Fruit fly (Drosophila melanogaster) whole organism, embryonic: ENCODE data around the gene Evi5.

Source experiments
- Ada2b ChIP-seq: fragments of 200-800 bp; sonication (Bioruptor generic); IDR thresholded peaks from 2 replicates; pipeline ENCODE4 v1.3.6; 2022; ENCODE audit warnings: missing biosample characterization, missing genetic modification characterization
- Awh ChIP-seq: fragments of 200-800 bp; sonication (Bioruptor generic); IDR thresholded peaks from 2 replicates; pipeline ENCODE4, ENCODE4 v1.3.6; 2022; ENCODE audit warnings: missing biosample characterization, missing genetic modification characterization
- CG12219 ChIP-seq: fragments of 200-800 bp; sonication (Bioruptor generic); optimal IDR thresholded peaks from 3 replicates; lab custom pipeline; 2018; ENCODE audit warnings: missing biosample characterization, mild to moderate bottlenecking, missing genetic modification characterization
- CG1233 ChIP-seq: fragments of 200-800 bp; sonication (Bioruptor generic); optimal IDR thresholded peaks from 4 replicates; lab custom pipeline; 2018; ENCODE audit warnings: missing biosample characterization, mild to moderate bottlenecking, missing genetic modification characterization
- CG12391 ChIP-seq: fragments of 200-800 bp; sonication (Bioruptor generic); optimal IDR thresholded peaks from 3 replicates; lab custom pipeline; 2018; ENCODE audit warnings: missing biosample characterization, mild to moderate bottlenecking, missing genetic modification characterization, moderate library complexity
- CG13775 ChIP-seq: fragments of 200-800 bp; sonication (Bioruptor generic); optimal IDR thresholded peaks from 3 replicates; lab custom pipeline; 2017; ENCODE audit warnings: missing biosample characterization, mild to moderate bottlenecking, missing genetic modification characterization
- CG14965 ChIP-seq: fragments of 200-800 bp; sonication (Bioruptor generic); optimal IDR thresholded peaks from 2 replicates; lab custom pipeline; 2016; ENCODE audit warnings: missing biosample characterization, missing genetic modification characterization, borderline replicate concordance
- CG1792 ChIP-seq: fragments of 200-800 bp; sonication (Bioruptor generic); optimal IDR thresholded peaks from 2 replicates; lab custom pipeline; 2016; ENCODE audit warnings: missing biosample characterization, missing genetic modification characterization
- CG18476 ChIP-seq: fragments of 200-800 bp; sonication (Bioruptor generic); optimal IDR thresholded peaks from 2 replicates; lab custom pipeline; 2016; ENCODE audit warnings: missing biosample characterization, mild to moderate bottlenecking, missing genetic modification characterization
- CG2202 ChIP-seq: fragments of 200-800 bp; sonication (Bioruptor generic); optimal IDR thresholded peaks from 2 replicates; lab custom pipeline; 2018; ENCODE audit warnings: missing biosample characterization, mild to moderate bottlenecking, missing genetic modification characterization
- CG3163 ChIP-seq: fragments of 200-800 bp; sonication (Bioruptor generic); optimal IDR thresholded peaks from 3 replicates; lab custom pipeline; 2016; ENCODE audit warnings: missing biosample characterization, missing genetic modification characterization
- CG3281 ChIP-seq: fragments of 200-800 bp; sonication (Bioruptor generic); optimal IDR thresholded peaks from 3 replicates; lab custom pipeline; 2017; ENCODE audit warnings: missing biosample characterization, mild to moderate bottlenecking, missing genetic modification characterization
- CG33213 ChIP-seq: fragments of 200-800 bp; sonication (Bioruptor generic); optimal IDR thresholded peaks from 3 replicates; lab custom pipeline; 2016; ENCODE audit warnings: missing biosample characterization, missing genetic modification characterization
- CG33557 ChIP-seq: fragments of 200-800 bp; sonication (Bioruptor generic); optimal IDR thresholded peaks from 2 replicates; lab custom pipeline; 2019; ENCODE audit warnings: missing biosample characterization, mild to moderate bottlenecking, missing genetic modification characterization, moderate library complexity
- CG4404 ChIP-seq: fragments of 200-800 bp; sonication (Bioruptor generic); IDR thresholded peaks from 2 replicates; pipeline ENCODE4 v1.3.6; 2022; ENCODE audit warnings: missing biosample characterization, missing genetic modification characterization
- CG6689 ChIP-seq: fragments of 200-800 bp; sonication (Bioruptor generic); IDR thresholded peaks from 2 replicates; pipeline ENCODE4 v1.3.6; 2022; ENCODE audit warnings: missing biosample characterization, missing genetic modification characterization
- CG6791 ChIP-seq: fragments of 200-800 bp; sonication (Bioruptor generic); IDR thresholded peaks from 3 replicates; pipeline ENCODE4 v1.3.6; 2022; ENCODE audit warnings: missing biosample characterization, missing genetic modification characterization; ENCODE audit not compliant: partially characterized antibody
- CG7271 ChIP-seq: fragments of 200-800 bp; sonication (Bioruptor generic); optimal IDR thresholded peaks from 2 replicates; lab custom pipeline; 2018; ENCODE audit warnings: missing biosample characterization, mild to moderate bottlenecking, missing genetic modification characterization, moderate library complexity
- CG7357 ChIP-seq: fragments of 200-800 bp; sonication (Bioruptor generic); IDR thresholded peaks from 3 replicates; pipeline ENCODE4 v1.3.6; 2022; ENCODE audit warnings: missing biosample characterization, missing genetic modification characterization
- CG8281 ChIP-seq: fragments of 200-800 bp; sonication (Bioruptor generic); optimal IDR thresholded peaks from 2 replicates; lab custom pipeline; 2018; ENCODE audit warnings: missing biosample characterization, mild to moderate bottlenecking, missing genetic modification characterization, moderate library complexity
- E2f2 ChIP-seq: fragments of 200-800 bp; sonication (Bioruptor generic); IDR thresholded peaks from 2 replicates; pipeline ENCODE4 v1.3.6; 2022; ENCODE audit warnings: missing biosample characterization, missing genetic modification characterization
- Ets65A ChIP-seq: fragments of 200-800 bp; sonication (Bioruptor generic); peaks from one replicate; lab custom pipeline; 2016; ENCODE audit warnings: missing biosample characterization, missing genetic modification characterization
- Ets97D ChIP-seq: fragments of 200-800 bp; sonication (Bioruptor generic); optimal IDR thresholded peaks from 3 replicates; lab custom pipeline; 2016; ENCODE audit warnings: missing biosample characterization, missing genetic modification characterization
- Hey ChIP-seq: fragments of 200-800 bp; sonication (Bioruptor generic); optimal IDR thresholded peaks from 3 replicates; lab custom pipeline; 2018; ENCODE audit warnings: missing biosample characterization, mild to moderate bottlenecking, missing genetic modification characterization
- Hmx ChIP-seq: fragments of 200-800 bp; sonication (Bioruptor generic); optimal IDR thresholded peaks from 2 replicates; lab custom pipeline; 2016; ENCODE audit warnings: missing biosample characterization, missing genetic modification characterization
- NC2α ChIP-seq: fragments of 200-800 bp; sonication (Bioruptor generic); optimal IDR thresholded peaks from 2 replicates; lab custom pipeline; 2016; ENCODE audit warnings: missing biosample characterization, missing genetic modification characterization
- NFAT ChIP-seq: fragments of 200-800 bp; sonication (Bioruptor generic); IDR thresholded peaks from 2 replicates; pipeline ENCODE4 v1.3.6; 2022; ENCODE audit warnings: missing biosample characterization, missing genetic modification characterization
- Opbp ChIP-seq: fragments of 200-800 bp; sonication (Bioruptor generic); IDR thresholded peaks from 3 replicates; pipeline ENCODE4 v1.3.6; 2022; ENCODE audit warnings: missing biosample characterization, missing genetic modification characterization; ENCODE audit not compliant: partially characterized antibody
- Rx ChIP-seq: fragments of 200-800 bp; sonication (Bioruptor generic); IDR thresholded peaks from 2 replicates; pipeline ENCODE4 v1.3.6; 2022; ENCODE audit warnings: missing biosample characterization, missing genetic modification characterization
- Ssrp ChIP-seq: fragments of 200-800 bp; sonication (Bioruptor generic); optimal IDR thresholded peaks from 2 replicates; lab custom pipeline; 2018; ENCODE audit warnings: missing biosample characterization, mild to moderate bottlenecking, missing genetic modification characterization, moderate library complexity
- Taf1 ChIP-seq: fragments of 200-800 bp; sonication (Bioruptor generic); IDR thresholded peaks from 2 replicates; pipeline ENCODE4 v1.3.6; 2022; ENCODE audit warnings: missing biosample characterization, missing genetic modification characterization
- ato ChIP-seq: fragments of 200-800 bp; sonication (Bioruptor generic); IDR thresholded peaks from 2 replicates; pipeline ENCODE4 v1.3.6; 2022; ENCODE audit warnings: missing biosample characterization, missing genetic modification characterization; ENCODE audit not compliant: partially characterized antibody
- bbx ChIP-seq: fragments of 200-800 bp; sonication (Bioruptor generic); IDR thresholded peaks from 2 replicates; pipeline ENCODE4 v1.3.6; 2022; ENCODE audit warnings: missing biosample characterization, missing genetic modification characterization; ENCODE audit not compliant: partially characterized antibody
- cato ChIP-seq: fragments of 200-800 bp; sonication (Bioruptor generic); optimal IDR thresholded peaks from 2 replicates; lab custom pipeline; 2016; ENCODE audit warnings: missing biosample characterization, missing genetic modification characterization, borderline replicate concordance
- crol ChIP-seq: fragments of 200-800 bp; sonication (Bioruptor generic); IDR thresholded peaks from 2 replicates; pipeline ENCODE4 v1.3.6; 2022; ENCODE audit warnings: missing biosample characterization, missing genetic modification characterization
- da ChIP-seq: fragments of 200-800 bp; sonication (Bioruptor generic); optimal IDR thresholded peaks from 2 replicates; lab custom pipeline; 2016; ENCODE audit warnings: missing biosample characterization, missing genetic modification characterization
- emc ChIP-seq: fragments of 200-800 bp; sonication (Bioruptor generic); optimal IDR thresholded peaks from 2 replicates; lab custom pipeline; 2016; ENCODE audit warnings: missing biosample characterization, missing genetic modification characterization
- ems ChIP-seq: fragments of 200-800 bp; sonication (Bioruptor generic); optimal IDR thresholded peaks from 3 replicates; lab custom pipeline; 2016; ENCODE audit warnings: missing biosample characterization, missing genetic modification characterization
- gsb-n ChIP-seq: fragments of 200-800 bp; sonication (Bioruptor generic); optimal IDR thresholded peaks from 3 replicates; lab custom pipeline; 2018; ENCODE audit warnings: missing biosample characterization, mild to moderate bottlenecking, missing genetic modification characterization
- jing ChIP-seq: fragments of 200-800 bp; sonication (Bioruptor generic); optimal IDR thresholded peaks from 2 replicates; lab custom pipeline; 2018; ENCODE audit warnings: missing biosample characterization, mild to moderate bottlenecking, missing genetic modification characterization
- lbe ChIP-seq: fragments of 200-800 bp; sonication (Bioruptor generic); optimal IDR thresholded peaks from 2 replicates; lab custom pipeline; 2016; ENCODE audit warnings: missing biosample characterization, mild to moderate bottlenecking, missing genetic modification characterization
- lov ChIP-seq, 2 experiments: fragments of 200-800 bp in 1 of 2; fragments of >200 bp in 1 of 2; sonication (Bioruptor generic) in 1 of 2; IDR thresholded peaks in 1 of 2; optimal IDR thresholded peaks in 1 of 2; 2 replicates in 1 of 2; 3 replicates in 1 of 2; pipeline versions ENCODE4 v1.3.6 to Lab custom; 2017 to 2022; ENCODE audit warnings: missing biosample characterization in 1 of 2, missing genetic modification characterization in 1 of 2
- nerfin-2 ChIP-seq: fragments of 200-800 bp; sonication (Bioruptor generic); IDR thresholded peaks from 2 replicates; pipeline ENCODE4 v1.3.6; 2022; ENCODE audit warnings: missing biosample characterization, missing genetic modification characterization; ENCODE audit not compliant: partially characterized antibody
- onecut ChIP-seq: fragments of 200-800 bp; sonication (Bioruptor generic); IDR thresholded peaks from 2 replicates; pipeline ENCODE4 v1.3.6; 2022; ENCODE audit warnings: missing biosample characterization, missing genetic modification characterization
- psq ChIP-seq: fragments of 200-800 bp; sonication (Bioruptor generic); optimal IDR thresholded peaks from 2 replicates; lab custom pipeline; 2017; ENCODE audit warnings: missing biosample characterization, missing genetic modification characterization
- pzg ChIP-seq: fragments of 200-800 bp; sonication (Bioruptor generic); optimal IDR thresholded peaks from 3 replicates; lab custom pipeline; 2018; ENCODE audit warnings: missing biosample characterization, mild to moderate bottlenecking, missing genetic modification characterization, moderate library complexity
- toy ChIP-seq: fragments of 200-800 bp; sonication (Bioruptor generic); IDR thresholded peaks from 2 replicates; pipeline ENCODE4 v1.3.6; 2022; ENCODE audit warnings: missing biosample characterization, missing genetic modification characterization
- unpg ChIP-seq: fragments of 200-800 bp; sonication (Bioruptor generic); optimal IDR thresholded peaks from 3 replicates; lab custom pipeline; 2018; ENCODE audit warnings: missing biosample characterization, mild to moderate bottlenecking, missing genetic modification characterization, moderate library complexity
- zf30C ChIP-seq: fragments of 200-800 bp; sonication (Bioruptor generic); optimal IDR thresholded peaks from 3 replicates; lab custom pipeline; 2018; ENCODE audit warnings: missing biosample characterization, mild to moderate bottlenecking, missing genetic modification characterization

The Evi5 gene

DNA sequence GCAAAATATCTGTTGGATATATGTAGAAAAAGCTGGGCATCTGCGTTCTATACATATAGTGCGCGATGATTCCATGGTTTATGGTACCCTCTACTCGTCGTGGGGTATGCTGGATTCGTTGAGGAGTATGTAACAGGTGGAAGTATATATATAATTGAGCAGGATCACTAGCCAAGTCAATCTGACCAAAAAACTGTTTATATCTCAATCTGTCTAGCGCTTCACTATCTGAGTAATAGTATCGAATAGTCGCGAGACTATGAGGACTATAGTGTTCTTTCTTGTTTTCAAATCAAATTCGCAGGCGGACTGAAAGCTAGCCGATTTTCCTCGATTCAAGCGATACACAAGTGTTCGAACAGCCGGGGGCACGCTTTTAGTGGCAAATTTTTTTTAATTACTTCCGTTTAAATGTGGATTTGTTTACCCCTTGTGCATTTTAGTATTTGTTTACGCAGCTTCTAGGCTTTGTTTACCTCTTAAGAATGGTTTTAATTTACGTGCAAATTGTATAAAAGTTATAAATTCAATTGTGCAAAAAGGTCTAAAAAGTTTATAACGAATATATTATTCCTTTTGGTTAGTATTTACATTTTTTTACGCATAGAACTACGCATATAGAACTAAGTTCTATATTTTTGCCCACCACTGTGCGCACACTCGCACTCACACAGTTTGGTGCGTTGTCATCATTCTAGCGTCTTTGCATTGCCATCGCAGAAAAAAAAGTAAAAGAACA is 63.4 kb downstream of the Evi5 start (continued):
- TF ChIP-seq da (peak; percentile 50), CG33213 (peak; percentile 56), unpg (GFP tag; lab: Kevin White, UChicago) (peak; percentile 75), CG1233 (peak; percentile 67), CG13775 (GFP tag; lab: Kevin White, UChicago) (peak; percentile 69), crol (GFP tag; lab: Robert Waterston, UW) (peak; percentile 41), CG33557 (GFP tag; lab: Kevin White, UChicago) (peak; percentile 32), CG3281 (peak; percentile 83), CG4404 (GFP tag; lab: Robert Waterston, UW) (peak; percentile 64; the same call in 1 of the 2 replicates), CG6689 (GFP tag; lab: Robert Waterston, UW) (peak; percentile 79), pzg (GFP tag; lab: Kevin White, UChicago) (peak; percentile 4), Awh (GFP tag; lab: Robert Waterston, UW) (peak; percentile 83), gsb-n (tag; lab: Kevin White, UChicago) (peak; percentile 22), CG8281 (tag; lab: Kevin White, UChicago) (peak; percentile 46), lov (optimal IDR thresholded peaks at IDR 0.05; lab: Kevin White, UChicago) (no peak), lov (GFP tag; IDR thresholded peaks at IDR 0.05; lab: Robert Waterston, UW) (0 out of 3 replicates have a peak, but pooled peaks have one; percentile 63), emc (peak; percentile 24), ato (GFP tag; lab: Robert Waterston, UW) (no peak), CG18476 (peak; percentile 68), nerfin-2 (GFP tag; lab: Robert Waterston, UW) (no peak), NC2α (GFP tag; lab: Kevin White, UChicago) (peak; percentile 31), Opbp (no peak), cato (GFP tag; lab: Kevin White, UChicago) (peak; percentile 44), NFAT (GFP tag; lab: Robert Waterston, UW) (peak; percentile 86), CG14965 (GFP tag; lab: Kevin White, UChicago) (peak; percentile 2), onecut (GFP tag; lab: Robert Waterston, UW) (peak; percentile 62), ems (GFP tag; lab: Kevin White, UChicago) (peak; percentile 39), Ssrp (tag; lab: Kevin White, UChicago) (peak; percentile 62), CG2202 (tag; lab: Kevin White, UChicago) (no peak), zf30C (no peak), bbx (no peak), CG3163 (GFP tag; lab: Kevin White, UChicago) (peak; percentile 10), CG12219 (GFP tag; lab: Kevin White, UChicago) (peak; percentile 71), Taf1 (GFP tag; lab: Robert Waterston, UW) (peak; percentile 81), CG7271 (no peak), CG6791 (GFP tag; lab: Robert Waterston, UW) (no peak), CG12391 (peak; percentile 69), Ets97D (GFP tag; lab: Kevin White, UChicago) (peak; percentile 58), jing (GFP tag; lab: Kevin White, UChicago) (peak; percentile 68), CG7357 (GFP tag; lab: Robert Waterston, UW) (peak; percentile 65), E2f2 (peak; percentile 59), Ada2b (peak; percentile 91), Rx (peak; percentile 78), Ets65A (peak; percentile 97), lbe (no peak), Hey (tag; lab: Kevin White, UChicago) (peak; percentile 5), Hmx (GFP tag; lab: Kevin White, UChicago) (peak; percentile 39), CG1792 (peak; percentile 70), toy (GFP tag; lab: Robert Waterston, UW) (peak; percentile 72), psq (GFP tag; lab: Kevin White, UChicago) (no peak)
